Fruit fly (Drosophila melanogaster): ENCODE data around the gene IntS10.

Gene IntS10

DNA sequence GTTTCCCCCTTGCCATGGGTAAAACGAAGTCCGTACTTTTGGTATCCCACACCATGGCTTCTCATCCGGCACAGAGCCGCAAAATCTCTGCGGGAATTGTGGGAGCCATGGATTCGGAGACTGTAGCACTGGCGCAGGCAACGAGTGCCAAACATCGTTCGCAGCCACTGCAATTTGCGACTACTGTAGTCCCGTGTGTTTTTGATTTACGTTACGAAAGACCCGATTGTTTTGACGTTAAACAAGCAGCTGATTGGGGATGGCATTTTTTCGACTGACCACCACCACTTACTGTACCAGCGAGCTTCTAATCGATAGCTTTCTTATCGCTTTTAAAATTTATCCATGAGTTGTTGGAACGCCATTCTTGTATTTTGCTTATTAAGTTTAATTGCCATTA lies 3.4 kb downstream of the IntS10 start, which contains the start of gene CG32262:
Gene CG32262 (minus strand): TSS at position 254 of the 400 bp plus-strand sequence.
- TF ChIP-seq Mnt (GFP tag; optimal IDR thresholded peaks at IDR 0.05) (peak; percentile 28), toe (GFP tag; optimal IDR thresholded peaks at IDR 0.05) (no peak), Clk (GFP tag; optimal IDR thresholded peaks at IDR 0.05) (no peak), CG1620 (GFP tag; optimal IDR thresholded peaks at IDR 0.05) (no peak), cnc (optimal IDR thresholded peaks at IDR 0.05) (no peak), cic (GFP tag; optimal IDR thresholded peaks at IDR 0.05) (no peak), pad (GFP tag; optimal IDR thresholded peaks at IDR 0.05) (no peak), bab1 (GFP tag; optimal IDR thresholded peaks at IDR 0.05) (peak; percentile 29), ovo (GFP tag; optimal IDR thresholded peaks at IDR 0.05) (no peak), CG5204 (GFP tag; optimal IDR thresholded peaks at IDR 0.05) (no peak), CG7101 (tag; optimal IDR thresholded peaks at IDR 0.05) (no peak), CG7045 (GFP tag; optimal IDR thresholded peaks at IDR 0.05) (no peak), CG12768 (GFP tag; optimal IDR thresholded peaks at IDR 0.05) (no peak)

DNA sequence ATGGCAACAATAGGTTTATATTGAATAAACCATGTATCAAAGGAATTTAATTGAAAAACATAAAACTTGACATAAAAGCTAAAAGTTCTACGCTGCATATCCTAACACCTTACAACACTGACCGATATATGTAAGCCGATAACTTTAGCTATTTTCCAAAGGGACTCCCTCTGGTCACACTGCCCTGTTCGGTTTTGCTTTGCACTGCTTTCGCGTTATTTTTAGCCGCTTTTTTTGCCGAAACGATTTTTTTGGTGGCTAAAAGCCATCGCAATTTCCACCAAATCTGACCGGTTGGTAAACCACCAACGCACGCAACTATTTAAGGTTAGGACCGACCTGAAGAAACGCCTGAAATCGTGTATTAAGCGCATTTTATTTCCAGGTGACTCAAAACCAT lies 4.6 kb downstream of the IntS10 start, which contains the start of the genes CG32263 and PIG-B:
Gene CG32263 (minus strand): TSS at position 26 of the 400 bp plus-strand sequence.
Gene PIG-B (plus strand): TSS at position 175 of the 400 bp plus-strand sequence.
- TF ChIP-seq kay (GFP tag; ENCODE audit: borderline replicate concordance) (no peak), cic (GFP tag; optimal IDR thresholded peaks at IDR 0.05) (no peak), Hr96 (GFP tag; optimal IDR thresholded peaks at IDR 0.05) (no peak), pad (GFP tag; optimal IDR thresholded peaks at IDR 0.05) (peak; percentile 4), CG5204 (GFP tag; optimal IDR thresholded peaks at IDR 0.05) (no peak), CG33017 (tag; optimal IDR thresholded peaks at IDR 0.05) (no peak), Clk (GFP tag; optimal IDR thresholded peaks at IDR 0.05) (no peak), ovo (GFP tag; optimal IDR thresholded peaks at IDR 0.05) (no peak), cnc (optimal IDR thresholded peaks at IDR 0.05) (no peak), CG14711 (tag; optimal IDR thresholded peaks at IDR 0.05) (peak; percentile 7), CG1620 (GFP tag; optimal IDR thresholded peaks at IDR 0.05) (no peak), CG7101 (tag; optimal IDR thresholded peaks at IDR 0.05) (peak; percentile 1), CG12768 (GFP tag; optimal IDR thresholded peaks at IDR 0.05) (no peak), Mnt (GFP tag; optimal IDR thresholded peaks at IDR 0.05) (peak; percentile 8), toe (GFP tag; optimal IDR thresholded peaks at IDR 0.05) (no peak), Crg-1 (GFP tag; optimal IDR thresholded peaks at IDR 0.05) (no peak), CG7045 (GFP tag; optimal IDR thresholded peaks at IDR 0.05) (no peak), tj (GFP tag; optimal IDR thresholded peaks at IDR 0.05) (peak; percentile 1), CG11617 (GFP tag; optimal IDR thresholded peaks at IDR 0.05) (no peak), bab1 (GFP tag; optimal IDR thresholded peaks at IDR 0.05) (peak; percentile 33)

DNA sequence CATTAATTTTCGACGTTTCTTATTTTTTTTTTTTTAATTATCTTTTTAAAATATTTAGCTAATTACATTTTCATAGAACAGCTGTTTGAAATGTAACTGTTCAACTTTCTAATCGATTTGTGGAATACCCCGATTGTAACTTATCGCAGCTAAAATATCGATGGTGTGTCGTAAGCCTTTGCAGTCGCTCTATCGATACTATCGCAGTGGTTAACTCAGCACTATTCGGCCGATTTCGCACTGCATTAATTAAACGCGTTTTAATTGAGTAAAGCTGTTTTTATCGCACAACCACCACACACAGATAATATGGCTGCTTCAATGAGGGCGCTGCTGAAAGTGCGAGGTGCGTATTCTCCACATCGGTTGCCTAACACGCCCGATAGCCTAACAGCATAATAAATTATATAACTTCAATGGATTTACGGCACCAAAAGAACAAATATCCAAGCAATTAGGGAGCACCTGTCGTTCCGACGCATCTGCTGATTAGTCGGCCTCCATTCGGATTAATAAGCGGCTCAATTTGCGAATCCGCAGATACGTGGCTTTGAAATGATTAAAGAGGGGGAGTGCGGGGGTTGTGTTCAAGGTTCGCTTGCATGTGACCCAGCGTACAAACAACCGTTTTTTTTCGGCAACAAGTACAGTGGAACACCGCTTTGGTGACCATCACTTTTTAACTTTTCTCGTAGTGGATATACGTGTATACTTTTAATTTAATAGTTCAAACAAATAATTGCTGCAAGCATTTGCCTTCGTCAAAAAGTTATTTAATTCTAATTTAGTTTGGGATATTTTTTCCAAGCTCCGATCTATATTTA lies 7.7 kb downstream of the IntS10 start, which contains the start of gene Scsalpha1:
Gene Scsalpha1 (plus strand): TSS at position 202 of the 824 bp plus-strand sequence.
- TF ChIP-seq Clk (GFP tag; optimal IDR thresholded peaks at IDR 0.05), result no peak
- TF ChIP-seq ovo (GFP tag; optimal IDR thresholded peaks at IDR 0.05), result peak; percentile 14
- peak; percentile 76 for TF ChIP-seq CG12768 (GFP tag; optimal IDR thresholded peaks at IDR 0.05)
- TF ChIP-seq tj (GFP tag; optimal IDR thresholded peaks at IDR 0.05), result peak; percentile 23
- no peak for TF ChIP-seq CG33017 (tag; optimal IDR thresholded peaks at IDR 0.05)
- peak; percentile 8 for TF ChIP-seq CG7045 (GFP tag; optimal IDR thresholded peaks at IDR 0.05)
- TF ChIP-seq cic (GFP tag; optimal IDR thresholded peaks at IDR 0.05), result peak; percentile 73
- peak; percentile 31 for TF ChIP-seq bab1 (GFP tag; optimal IDR thresholded peaks at IDR 0.05)
- TF ChIP-seq toe (GFP tag; optimal IDR thresholded peaks at IDR 0.05), result no peak
- TF ChIP-seq CG7101 (tag; optimal IDR thresholded peaks at IDR 0.05), result peak; percentile 4
- TF ChIP-seq CG1620 (GFP tag; optimal IDR thresholded peaks at IDR 0.05), result peak; percentile 53
- TF ChIP-seq Mnt (GFP tag; optimal IDR thresholded peaks at IDR 0.05), result peak; percentile 65
- TF ChIP-seq Crg-1 (GFP tag; optimal IDR thresholded peaks at IDR 0.05), result peak; percentile 19
- no peak for TF ChIP-seq CG5204 (GFP tag; optimal IDR thresholded peaks at IDR 0.05)
- peak; percentile 48 for TF ChIP-seq CG11617 (GFP tag; optimal IDR thresholded peaks at IDR 0.05)

DNA sequence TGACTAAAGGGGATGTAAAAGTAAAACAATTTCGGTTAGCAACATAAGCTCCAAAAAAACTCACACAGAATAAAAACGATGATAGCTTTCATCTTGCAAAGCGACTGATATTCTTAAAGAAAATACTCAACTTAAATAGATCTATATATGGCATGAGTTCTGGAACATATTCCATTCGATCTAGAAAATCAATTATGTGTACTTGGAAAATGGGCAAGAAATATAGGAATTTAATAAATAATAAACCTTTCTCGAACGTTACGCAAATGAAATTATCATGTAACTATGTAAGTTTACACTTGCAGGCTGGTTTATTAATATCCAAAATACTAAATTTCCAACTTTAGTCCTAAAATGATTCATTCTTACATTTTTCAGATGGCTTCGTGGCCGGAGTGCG lies 9.7 kb downstream of the IntS10 start, which contains the start of gene Acp63F:
Gene Acp63F (minus strand): TSS at position 101 of the 400 bp plus-strand sequence.
- TF ChIP-seq pad (GFP tag; optimal IDR thresholded peaks at IDR 0.05) (no peak), CG7045 (GFP tag; optimal IDR thresholded peaks at IDR 0.05) (no peak), Mnt (GFP tag; optimal IDR thresholded peaks at IDR 0.05) (no peak), CG11617 (GFP tag; optimal IDR thresholded peaks at IDR 0.05) (no peak), CG5204 (GFP tag; optimal IDR thresholded peaks at IDR 0.05) (no peak), CG33017 (tag; optimal IDR thresholded peaks at IDR 0.05) (no peak), Hr96 (GFP tag; optimal IDR thresholded peaks at IDR 0.05) (no peak), kay (GFP tag; ENCODE audit: borderline replicate concordance) (no peak), Crg-1 (GFP tag; optimal IDR thresholded peaks at IDR 0.05) (no peak), tj (GFP tag; optimal IDR thresholded peaks at IDR 0.05) (no peak), Clk (GFP tag; optimal IDR thresholded peaks at IDR 0.05) (no peak), cnc (optimal IDR thresholded peaks at IDR 0.05) (no peak), CG7101 (tag; optimal IDR thresholded peaks at IDR 0.05) (no peak)

DNA sequence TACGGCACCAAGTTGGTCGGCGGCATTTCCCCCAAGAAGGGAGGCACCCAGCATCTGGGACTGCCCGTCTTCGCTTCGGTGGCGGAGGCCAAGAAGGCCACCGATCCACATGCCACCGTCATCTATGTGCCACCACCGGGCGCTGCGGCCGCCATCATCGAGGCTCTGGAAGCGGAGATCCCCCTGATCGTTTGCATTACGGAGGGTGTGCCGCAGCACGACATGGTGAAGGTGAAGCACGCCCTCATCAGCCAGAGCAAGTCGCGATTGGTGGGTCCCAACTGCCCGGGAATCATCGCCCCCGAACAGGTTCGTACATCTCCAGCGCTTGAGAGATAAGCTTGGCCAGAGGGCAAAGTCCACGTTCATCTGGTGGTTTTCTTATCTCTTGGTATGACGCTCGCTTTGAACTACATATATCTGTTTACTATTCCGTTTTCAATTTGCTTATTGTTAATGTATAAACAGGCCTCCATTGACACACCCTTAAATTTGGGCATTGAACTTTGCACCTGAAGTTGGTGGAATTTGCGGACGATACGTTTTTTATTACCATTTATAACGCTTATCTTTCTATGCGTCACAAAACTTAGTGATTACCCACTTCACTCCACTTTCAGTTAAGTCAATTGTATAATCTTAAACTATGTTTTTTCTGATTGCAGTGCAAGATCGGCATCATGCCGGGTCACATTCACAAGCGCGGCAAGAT lies 10.4 kb downstream of the IntS10 start:
- no peak for TF ChIP-seq CG1620 (GFP tag; optimal IDR thresholded peaks at IDR 0.05)
- no peak for TF ChIP-seq CG33017 (tag; optimal IDR thresholded peaks at IDR 0.05)
- no peak for TF ChIP-seq CG5204 (GFP tag; optimal IDR thresholded peaks at IDR 0.05)
- no peak for TF ChIP-seq CG14711 (tag; optimal IDR thresholded peaks at IDR 0.05)
- TF ChIP-seq ovo (GFP tag; optimal IDR thresholded peaks at IDR 0.05), result no peak
- peak; percentile 8 for TF ChIP-seq CG7045 (GFP tag; optimal IDR thresholded peaks at IDR 0.05)
- TF ChIP-seq CG7101 (tag; optimal IDR thresholded peaks at IDR 0.05), result no peak
- TF ChIP-seq CG11617 (GFP tag; optimal IDR thresholded peaks at IDR 0.05), result peak; percentile 9
- TF ChIP-seq toe (GFP tag; optimal IDR thresholded peaks at IDR 0.05), result no peak
- no peak for TF ChIP-seq bab1 (GFP tag; optimal IDR thresholded peaks at IDR 0.05)
- TF ChIP-seq Clk (GFP tag; optimal IDR thresholded peaks at IDR 0.05), result no peak
- no peak for TF ChIP-seq Crg-1 (GFP tag; optimal IDR thresholded peaks at IDR 0.05)
- TF ChIP-seq Mnt (GFP tag; optimal IDR thresholded peaks at IDR 0.05), result no peak
- no peak for TF ChIP-seq pad (GFP tag; optimal IDR thresholded peaks at IDR 0.05)
- TF ChIP-seq Hr96 (GFP tag; optimal IDR thresholded peaks at IDR 0.05), result peak; percentile 9
- no peak for TF ChIP-seq cnc (optimal IDR thresholded peaks at IDR 0.05)
- peak; percentile 70 for TF ChIP-seq cic (GFP tag; optimal IDR thresholded peaks at IDR 0.05)
- no peak for TF ChIP-seq kay (GFP tag; ENCODE audit: borderline replicate concordance)
- peak; percentile 78 for TF ChIP-seq CG12768 (GFP tag; optimal IDR thresholded peaks at IDR 0.05)
